Worm (Caenorhabditis elegans): ENCODE results near the gene arcp-1.

DNA sequence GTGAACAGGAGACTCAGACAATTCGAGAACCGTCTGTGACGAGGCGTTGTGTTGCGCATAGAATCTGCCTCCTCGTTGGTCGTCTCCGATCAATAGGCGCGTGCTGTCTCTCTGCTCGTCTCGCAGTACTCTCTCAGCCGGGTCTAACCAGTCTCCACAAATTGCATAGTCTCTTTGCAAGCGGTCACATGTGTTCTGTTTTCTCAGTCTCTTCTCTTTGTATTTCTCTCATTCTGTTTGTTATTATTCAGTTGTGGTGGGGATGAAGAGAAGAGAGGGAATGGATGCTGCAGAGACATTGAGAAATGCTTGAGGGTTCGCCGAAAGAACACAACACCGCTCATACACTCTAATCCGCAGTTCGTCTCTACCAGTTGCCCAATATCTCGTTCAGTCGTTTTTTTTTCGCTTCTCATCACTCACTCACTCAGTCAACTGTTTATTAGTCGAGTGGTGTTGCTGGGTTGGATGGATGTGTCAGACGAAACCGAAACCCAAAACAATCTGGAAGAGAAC, 42.2 kb upstream of the arcp-1 start:
- TF ChIP-seq him-1 (tag; optimal IDR thresholded peaks at IDR 0.05), result peak; percentile 94
- TF ChIP-seq W03F9.2 (tag; optimal IDR thresholded peaks at IDR 0.05), result peak; percentile 80
- TF ChIP-seq dao-5 (tag; optimal IDR thresholded peaks at IDR 0.05), result no peak
